ENCODE assay signal across 5 fruit fly cellular contexts in the genomic region with DNA sequence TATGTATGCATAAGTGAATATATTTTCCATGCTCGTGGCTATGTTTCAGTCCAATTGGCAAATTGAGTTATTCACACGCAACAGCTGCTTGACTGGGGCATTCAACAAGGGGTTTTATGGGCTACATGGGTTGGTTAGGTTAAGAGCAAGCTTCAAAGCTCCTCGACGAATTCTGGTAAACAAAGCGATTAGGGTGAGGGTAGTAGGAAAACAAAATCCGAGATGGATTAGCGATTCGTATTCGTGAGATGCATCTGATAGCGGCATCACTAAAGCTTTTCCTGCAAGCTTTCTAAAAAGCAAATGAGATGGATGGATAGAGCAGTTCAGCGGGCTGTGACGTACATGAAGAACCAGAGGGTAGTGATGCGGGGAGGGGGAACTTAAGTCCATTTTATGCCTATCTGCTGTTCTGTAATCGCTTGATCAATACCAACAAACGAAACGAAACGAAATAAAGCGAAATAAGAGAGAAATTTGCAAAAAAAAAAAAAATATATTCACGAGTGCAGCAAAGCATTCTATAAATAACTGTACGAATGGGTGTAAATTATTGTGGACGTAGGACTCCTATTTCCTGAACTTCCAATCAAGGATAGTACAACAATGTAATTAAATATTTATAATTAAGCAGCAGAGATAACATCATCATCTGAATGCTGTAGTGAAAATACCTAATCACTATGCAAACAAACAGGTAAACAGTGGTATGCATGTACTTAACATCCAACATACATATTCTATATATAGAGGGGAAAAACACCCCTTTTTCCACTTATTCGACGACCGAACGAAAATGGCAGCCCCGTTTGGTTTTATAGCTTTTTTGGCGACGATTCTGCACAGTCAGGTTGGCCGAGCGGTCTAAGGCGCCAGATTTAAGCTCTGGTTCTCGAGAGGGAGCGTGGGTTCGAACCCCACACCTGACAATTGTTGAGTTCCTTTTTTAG.
A peak's percentile ranks its signal among the peaks of the same experiment; 100 is the strongest.
TF ChIP-seq lines count a peak whose summit lies in the region.

No protein-coding gene starts in this region.

- no peak for TF ChIP-seq CTCF in whole organism, embryonic (GFP tag; optimal IDR thresholded peaks at IDR 0.05; lab: Kevin White, UChicago)

TF ChIP-seq in whole organism, adult, 20 proteins besides CTCF, POLR2A, EP300 and RAD21 (continues in another document):
- TF ChIP-seq kay (GFP tag; lab: Kevin White, UChicago; ENCODE audit: borderline replicate concordance) (peak; percentile 40), bab1 (GFP tag; optimal IDR thresholded peaks at IDR 0.05; lab: Kevin White, UChicago) (no peak), CG12768 (GFP tag; optimal IDR thresholded peaks at IDR 0.05; lab: Kevin White, UChicago) (peak; percentile 31), CG7045 (GFP tag; optimal IDR thresholded peaks at IDR 0.05; lab: Kevin White, UChicago) (peak; percentile 32), CG33017 (tag; optimal IDR thresholded peaks at IDR 0.05; lab: Kevin White, UChicago) (no peak), CG1620 (GFP tag; optimal IDR thresholded peaks at IDR 0.05; lab: Kevin White, UChicago) (no peak), Clk (GFP tag; optimal IDR thresholded peaks at IDR 0.05; lab: Kevin White, UChicago) (no peak), Mnt (GFP tag; optimal IDR thresholded peaks at IDR 0.05; lab: Kevin White, UChicago) (no peak), ovo (GFP tag; optimal IDR thresholded peaks at IDR 0.05; lab: Kevin White, UChicago) (peak; percentile 13), CG14711 (tag; optimal IDR thresholded peaks at IDR 0.05; lab: Kevin White, UChicago) (no peak), tj (GFP tag; optimal IDR thresholded peaks at IDR 0.05; lab: Kevin White, UChicago) (peak; percentile 58), pad (GFP tag; optimal IDR thresholded peaks at IDR 0.05; lab: Kevin White, UChicago) (peak; percentile 72), CG5204 (GFP tag; optimal IDR thresholded peaks at IDR 0.05; lab: Kevin White, UChicago) (no peak), cnc (optimal IDR thresholded peaks at IDR 0.05; lab: Kevin White, UChicago) (no peak), CG7101 (tag; optimal IDR thresholded peaks at IDR 0.05; lab: Kevin White, UChicago) (no peak), Crg-1 (GFP tag; optimal IDR thresholded peaks at IDR 0.05; lab: Kevin White, UChicago) (peak; percentile 32)

TF ChIP-seq in whole organism, embryonic, 481 proteins besides CTCF, POLR2A, EP300 and RAD21 (continues in another document):
- TF ChIP-seq CG42726 (GFP tag; IDR thresholded peaks at IDR 0.05; lab: Robert Waterston, UW; ENCODE audit: partially characterized antibody) (peak; percentile 68; the same call in 1 of the 2 replicates), CG6765 (GFP tag; optimal IDR thresholded peaks at IDR 0.05; lab: Kevin White, UChicago) (no peak), HmgZ (tag; optimal IDR thresholded peaks at IDR 0.05; lab: Kevin White, UChicago) (peak; percentile 22), CG7839 (tag; optimal IDR thresholded peaks at IDR 0.05; lab: Kevin White, UChicago) (no peak), CG16813 (GFP tag; IDR thresholded peaks at IDR 0.05; lab: Robert Waterston, UW; ENCODE audit: partially characterized antibody) (peak; percentile 43; the same call in 2 of the 3 replicates), scrt (GFP tag; optimal IDR thresholded peaks at IDR 0.05; lab: Kevin White, UChicago) (peak; percentile 96), CG13287 (GFP tag; IDR thresholded peaks at IDR 0.05; lab: Robert Waterston, UW; ENCODE audit: partially characterized antibody) (peak; percentile 6; the same call in 1 of the 2 replicates), CG1602 (GFP tag; optimal IDR thresholded peaks at IDR 0.05; lab: Kevin White, UChicago) (no peak), lab (GFP tag; optimal IDR thresholded peaks at IDR 0.05; lab: Kevin White, UChicago) (peak; percentile 32), CG10543 (GFP tag; optimal IDR thresholded peaks at IDR 0.05; lab: Kevin White, UChicago) (peak; percentile 44), Bdp1 (GFP tag; optimal IDR thresholded peaks at IDR 0.05; lab: Kevin White, UChicago) (peak; percentile 97), Med (GFP tag; lab: Kevin White, UChicago) (peak; percentile 51), Scr (GFP tag; IDR thresholded peaks at IDR 0.05; lab: Robert Waterston, UW; ENCODE audit: partially characterized antibody) (peak; percentile 48; the same call in 1 of the 2 replicates), cg (GFP tag; optimal IDR thresholded peaks at IDR 0.05; lab: Kevin White, UChicago) (no peak)

TF ChIP-seq in whole organism, prepupa, 60 proteins besides CTCF, POLR2A, EP300 and RAD21 (continues in another document):
- TF ChIP-seq vri (GFP tag; optimal IDR thresholded peaks at IDR 0.05; lab: Kevin White, UChicago) (peak; percentile 27), dsx (GFP tag; optimal IDR thresholded peaks at IDR 0.05; lab: Kevin White, UChicago; ENCODE audit: poor library complexity, severe bottlenecking) (peak; percentile 12), CG16779 (tag; optimal IDR thresholded peaks at IDR 0.05; lab: Kevin White, UChicago) (no peak), acj6 (GFP tag; optimal IDR thresholded peaks at IDR 0.05; lab: Kevin White, UChicago) (no peak), Smox (GFP tag; optimal IDR thresholded peaks at IDR 0.05; lab: Kevin White, UChicago) (no peak), Sox102F (GFP tag; optimal IDR thresholded peaks at IDR 0.05; lab: Kevin White, UChicago) (no peak), svp (GFP tag; lab: Kevin White, UChicago) (peak; percentile 63), CG15336 (GFP tag; IDR thresholded peaks at IDR 0.05; lab: Robert Waterston, UW) (0 out of 2 replicates have a peak, but pooled peaks have one; percentile 0), CG3919 (GFP tag; optimal IDR thresholded peaks at IDR 0.05; lab: Kevin White, UChicago) (peak; percentile 4), esn (GFP tag; optimal IDR thresholded peaks at IDR 0.05; lab: Kevin White, UChicago) (no peak), spab (GFP tag; optimal IDR thresholded peaks at IDR 0.05; lab: Kevin White, UChicago) (no peak), fkh (GFP tag; optimal IDR thresholded peaks at IDR 0.05; lab: Kevin White, UChicago) (peak; percentile 59), CG6163 (GFP tag; IDR thresholded peaks at IDR 0.05; lab: Robert Waterston, UW) (no peak), OdsH (GFP tag; optimal IDR thresholded peaks at IDR 0.05; lab: Kevin White, UChicago) (no peak), CG8319 (GFP tag; optimal IDR thresholded peaks at IDR 0.05; lab: Kevin White, UChicago) (no peak), topi (GFP tag; optimal IDR thresholded peaks at IDR 0.05; lab: Kevin White, UChicago) (no peak), Eip78C (GFP tag; lab: Kevin White, UChicago) (peak; percentile 69)

TF ChIP-seq in whole organism, pupa, 21 proteins besides CTCF, POLR2A, EP300 and RAD21:
- TF ChIP-seq CG32121 (GFP tag; IDR thresholded peaks at IDR 0.05; lab: Robert Waterston, UW) = 0 out of 2 replicates have a peak, but pooled peaks have one; percentile 8
- peak; percentile 3 for TF ChIP-seq Pif1B (GFP tag; optimal IDR thresholded peaks at IDR 0.05; lab: Kevin White, UChicago)
- no peak for TF ChIP-seq CG12605 (GFP tag; IDR thresholded peaks at IDR 0.05; lab: Robert Waterston, UW)

TF ChIP-seq in whole organism, wandering third instar larva, 38 proteins besides CTCF, POLR2A, EP300 and RAD21:
- TF ChIP-seq Rel (GFP tag; optimal IDR thresholded peaks at IDR 0.05; lab: Kevin White, UChicago) = no peak
- TF ChIP-seq Rel (tag; optimal IDR thresholded peaks at IDR 0.05; lab: Kevin White, UChicago) = peak; percentile 95
- TF ChIP-seq tai (GFP tag; optimal IDR thresholded peaks at IDR 0.05; lab: Kevin White, UChicago) = no peak
- no peak for TF ChIP-seq Hr78 (GFP tag; optimal IDR thresholded peaks at IDR 0.05; lab: Kevin White, UChicago)
- no peak for TF ChIP-seq fru (GFP tag; optimal IDR thresholded peaks at IDR 0.05; lab: Kevin White, UChicago)
- TF ChIP-seq Hr83 (GFP tag; optimal IDR thresholded peaks at IDR 0.05; lab: Kevin White, UChicago; ENCODE audit: poor library complexity, severe bottlenecking) = no peak
- TF ChIP-seq Sp1 (GFP tag; optimal IDR thresholded peaks at IDR 0.05; lab: Kevin White, UChicago) = no peak
- no peak for TF ChIP-seq woc (GFP tag; optimal IDR thresholded peaks at IDR 0.05; lab: Kevin White, UChicago)
- TF ChIP-seq ey (GFP tag; optimal IDR thresholded peaks at IDR 0.05; lab: Kevin White, UChicago) = no peak
- no peak for TF ChIP-seq dl (GFP tag; optimal IDR thresholded peaks at IDR 0.05; lab: Kevin White, UChicago; ENCODE audit: insufficient read depth in 1 of 2, partially characterized antibody in 2 of 2)
- TF ChIP-seq Hnf4 (GFP tag; optimal IDR thresholded peaks at IDR 0.05; lab: Kevin White, UChicago) = no peak
- TF ChIP-seq lola (GFP tag; optimal IDR thresholded peaks at IDR 0.05; lab: Kevin White, UChicago) = no peak
- peak; percentile 13 for TF ChIP-seq brk (GFP tag; optimal IDR thresholded peaks at IDR 0.05; lab: Kevin White, UChicago)
- TF ChIP-seq psq (GFP tag; optimal IDR thresholded peaks at IDR 0.05; lab: Kevin White, UChicago) = peak; percentile 1
- TF ChIP-seq sage (GFP tag; optimal IDR thresholded peaks at IDR 0.05; lab: Kevin White, UChicago) = no peak
- peak; percentile 6 for TF ChIP-seq OdsH (GFP tag; optimal IDR thresholded peaks at IDR 0.05; lab: Kevin White, UChicago)
- no peak for TF ChIP-seq Mio (GFP tag; optimal IDR thresholded peaks at IDR 0.05; lab: Kevin White, UChicago)
- no peak for TF ChIP-seq Jra (GFP tag; optimal IDR thresholded peaks at IDR 0.05; lab: Kevin White, UChicago)
- no peak for TF ChIP-seq sv (GFP tag; optimal IDR thresholded peaks at IDR 0.05; lab: Kevin White, UChicago)
- no peak for TF ChIP-seq dsf (GFP tag; optimal IDR thresholded peaks at IDR 0.05; lab: Kevin White, UChicago; ENCODE audit: borderline replicate concordance)
- no peak for TF ChIP-seq foxo (GFP tag; optimal IDR thresholded peaks at IDR 0.05; lab: Kevin White, UChicago)
- no peak for TF ChIP-seq jim (GFP tag; optimal IDR thresholded peaks at IDR 0.05; lab: Kevin White, UChicago)
- peak; percentile 6 for TF ChIP-seq Vsx2 (GFP tag; optimal IDR thresholded peaks at IDR 0.05; lab: Kevin White, UChicago; ENCODE audit: partially characterized antibody)
- TF ChIP-seq Dfd (GFP tag; optimal IDR thresholded peaks at IDR 0.05; lab: Kevin White, UChicago) = no peak
- no peak for TF ChIP-seq CG32264 (GFP tag; optimal IDR thresholded peaks at IDR 0.05; lab: Kevin White, UChicago)
- no peak for TF ChIP-seq CrebA (GFP tag; optimal IDR thresholded peaks at IDR 0.05; lab: Kevin White, UChicago; ENCODE audit: borderline replicate concordance)
- no peak for TF ChIP-seq CG9705 (GFP tag; optimal IDR thresholded peaks at IDR 0.05; lab: Kevin White, UChicago)
- TF ChIP-seq Abd-B (GFP tag; optimal IDR thresholded peaks at IDR 0.05; lab: Kevin White, UChicago) = no peak
- no peak for TF ChIP-seq Dif (GFP tag; optimal IDR thresholded peaks at IDR 0.05; lab: Kevin White, UChicago; ENCODE audit: partially characterized antibody)
- no peak for TF ChIP-seq dmrt93B (GFP tag; optimal IDR thresholded peaks at IDR 0.05; lab: Kevin White, UChicago)
- no peak for TF ChIP-seq N (GFP tag; optimal IDR thresholded peaks at IDR 0.05; lab: Kevin White, UChicago)
- no peak for TF ChIP-seq GATAd (GFP tag; optimal IDR thresholded peaks at IDR 0.05; lab: Kevin White, UChicago)
- TF ChIP-seq Myc (optimal IDR thresholded peaks at IDR 0.05; lab: Kevin White, UChicago) = no peak
TF ChIP-seq in whole organism, wandering third instar larva: peak in this region for 5.
